Worm (Caenorhabditis elegans) whole organism, L1 larva: ENCODE results near the gene F41E7.7.

Source experiments
- aha-1 ChIP-seq: fragments of 150-350 bp; optimal IDR thresholded peaks from 2 replicates; lab custom pipeline; 2014; ENCODE audit warnings: missing biosample characterization, missing genetic modification characterization
- ceh-82 ChIP-seq, 3 experiments: fragments of 150-350 bp in 1 of 3; sonication (generic microtip) in 2 of 3; optimal IDR thresholded peaks; 2 replicates each; lab custom pipeline; 2014 to 2017; ENCODE audit warnings: missing biosample characterization in 3 of 3, missing genetic modification characterization in 3 of 3
- fkh-10 ChIP-seq: sonication (generic microtip); optimal IDR thresholded peaks from 2 replicates; lab custom pipeline; 2017; ENCODE audit warnings: missing biosample characterization, missing genetic modification reagents, missing genetic modification characterization
- lin-15B ChIP-seq: fragments of 150-350 bp; sonication (generic microtip); optimal IDR thresholded peaks from 3 replicates; lab custom pipeline; 2014; ENCODE audit warnings: missing biosample characterization, missing genetic modification characterization
- lin-39 ChIP-seq: fragments of 150-350 bp; optimal IDR thresholded peaks from 2 replicates; lab custom pipeline; 2014; ENCODE audit warnings: missing biosample characterization, missing genetic modification reagents, missing genetic modification characterization
- lsy-2 ChIP-seq, 2 experiments: fragments of 150-350 bp; optimal IDR thresholded peaks; 2 replicates each; lab custom pipeline; 2014; ENCODE audit warnings: missing biosample characterization in 2 of 2, missing genetic modification characterization in 2 of 2
- nhr-237 ChIP-seq: fragments of 150-350 bp; optimal IDR thresholded peaks from 2 replicates; lab custom pipeline; 2014; ENCODE audit warnings: missing biosample characterization, missing genetic modification characterization
- nhr-28 ChIP-seq: fragments of 150-350 bp; optimal IDR thresholded peaks from 2 replicates; lab custom pipeline; 2014; ENCODE audit warnings: missing biosample characterization, missing genetic modification characterization
- unc-98 ChIP-seq: fragments of 200-800 bp; sonication (Bioruptor generic); IDR thresholded peaks from 2 replicates; pipeline ENCODE4 v1.3.6; 2022; ENCODE audit warnings: missing genetic modification characterization, missing compliant biosample characterization

ce11 chrX:10277118-10277517 lies 30.5 kb upstream of the F41E7.7 start:
- TF ChIP-seq lin-39 (tag; lab: Kevin White, UChicago) (no peak), aha-1 (tag; lab: Kevin White, UChicago) (no peak), fkh-10 (GFP tag; lab: Kevin White, UChicago) (no peak), nhr-28 (no peak), lsy-2 (tag; optimal IDR thresholded peaks at IDR 0.05; lab: Kevin White, UChicago) (no peak), ceh-82 (tag; optimal IDR thresholded peaks at IDR 0.05; lab: Kevin White, UChicago) (no peak), unc-98 (GFP tag; lab: Robert Waterston, UW) (no peak), nhr-237 (tag; lab: Kevin White, UChicago) (no peak), lin-15B (tag; lab: Kevin White, UChicago) (no peak)
